Worm (Caenorhabditis elegans): ENCODE measurements around the gene ZK105.14.

Gene ZK105.14

DNA sequence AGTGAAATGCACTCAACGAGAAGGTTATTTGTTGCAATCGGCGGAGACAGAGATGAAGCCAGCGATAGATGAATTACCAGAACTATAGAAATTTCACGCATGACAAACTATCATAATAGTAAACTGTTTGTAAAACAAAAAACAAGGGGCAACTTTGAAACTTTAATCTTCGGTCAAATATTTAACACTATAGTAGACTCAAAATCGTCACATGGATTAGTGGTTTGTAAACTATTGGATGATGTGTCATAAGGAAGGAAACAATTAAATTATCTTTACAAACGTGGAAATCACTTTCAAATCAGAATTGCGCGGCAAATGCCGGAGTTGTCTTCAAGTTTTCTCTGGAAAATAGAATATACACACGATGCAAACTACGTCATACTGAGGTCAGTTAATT lies 4.2 kb downstream of the ZK105.14 start, which contains the start of gene ZK105.5:
Gene ZK105.5, minus strand, starts transcription at position 101 of the 400 bp plus-strand sequence.
- no peak for TF ChIP-seq fkh-6 (tag; optimal IDR thresholded peaks at IDR 0.05)
- TF ChIP-seq C38D4.7 (GFP tag; optimal IDR thresholded peaks at IDR 0.05): no peak
- TF ChIP-seq che-1 (tag; optimal IDR thresholded peaks at IDR 0.05): no peak
- TF ChIP-seq nhr-11 (tag; optimal IDR thresholded peaks at IDR 0.05): no peak
- TF ChIP-seq ceh-45 (GFP tag; IDR thresholded peaks at IDR 0.05): no peak
- TF ChIP-seq lin-11 (tag; optimal IDR thresholded peaks at IDR 0.05): no peak
- no peak for TF ChIP-seq ama-1 (optimal IDR thresholded peaks at IDR 0.05)
- no peak for TF ChIP-seq mec-3 (tag; optimal IDR thresholded peaks at IDR 0.05; ENCODE audit: borderline replicate concordance)
- no peak for TF ChIP-seq sox-4 (tag; optimal IDR thresholded peaks at IDR 0.05)
- no peak for TF ChIP-seq ceh-9 (tag; optimal IDR thresholded peaks at IDR 0.05)

DNA sequence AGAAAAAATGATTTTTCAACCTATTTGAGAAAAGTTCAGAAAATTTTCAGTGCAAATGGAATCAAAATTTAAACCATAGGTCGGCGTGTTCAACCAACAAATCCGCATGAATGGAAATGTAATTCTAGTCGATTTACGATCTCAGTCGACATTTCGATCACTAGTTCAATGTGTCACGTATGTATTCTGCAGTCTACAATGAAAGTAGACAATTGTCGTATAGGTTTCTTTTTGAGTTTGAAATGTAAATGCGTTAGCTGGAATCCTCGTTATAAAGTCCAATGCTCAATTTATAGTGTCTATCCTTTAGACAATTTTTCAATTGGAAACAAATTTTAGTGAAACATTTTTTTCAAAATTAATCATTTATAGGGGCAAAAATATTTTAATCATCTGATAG lies 5.8 kb downstream of the ZK105.14 start, which contains the start of gene ZK105.12:
Gene ZK105.12, minus strand, starts transcription at position 101 of the 400 bp plus-strand sequence.
- no peak for TF ChIP-seq ref-2 (tag; optimal IDR thresholded peaks at IDR 0.05)
- TF ChIP-seq hlh-6 (tag; optimal IDR thresholded peaks at IDR 0.05): no peak
- no peak for TF ChIP-seq eyg-1 (tag; optimal IDR thresholded peaks at IDR 0.05)
- TF ChIP-seq lim-6 (tag; optimal IDR thresholded peaks at IDR 0.05): no peak
- TF ChIP-seq fkh-10 (GFP tag; optimal IDR thresholded peaks at IDR 0.05): no peak
- TF ChIP-seq T23F11.4 (GFP tag; optimal IDR thresholded peaks at IDR 0.05): no peak
- TF ChIP-seq pag-3 (tag; optimal IDR thresholded peaks at IDR 0.05; ENCODE audit: borderline replicate concordance): no peak
- TF ChIP-seq fkh-6 (tag; optimal IDR thresholded peaks at IDR 0.05): no peak
- no peak for TF ChIP-seq dve-1 (tag; optimal IDR thresholded peaks at IDR 0.05)

DNA sequence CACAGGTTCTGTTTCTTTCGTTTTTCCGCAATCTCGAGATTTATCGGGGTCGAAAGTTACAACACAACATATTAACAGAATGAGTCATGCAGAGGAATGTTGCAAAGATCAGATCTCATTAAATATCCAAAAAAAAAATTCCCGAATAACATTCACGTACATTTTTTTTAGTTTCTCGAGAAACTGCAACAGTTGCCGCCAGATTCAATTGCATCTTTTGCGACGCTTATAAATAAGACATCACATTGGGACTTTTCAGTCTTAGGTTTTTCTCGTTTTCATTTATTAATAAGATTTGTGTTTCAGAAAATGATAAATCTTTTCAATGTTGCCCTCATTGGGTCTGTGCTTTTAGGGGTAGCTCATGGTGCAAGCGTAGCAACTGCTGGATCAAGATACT lies 8.2 kb downstream of the ZK105.14 start, which contains the start of gene ZK105.1:
Gene ZK105.1, plus strand, starts transcription at position 301 of the 400 bp plus-strand sequence.
- no peak for TF ChIP-seq ceh-22 (tag; optimal IDR thresholded peaks at IDR 0.05)
- TF ChIP-seq hlh-30 (tag; optimal IDR thresholded peaks at IDR 0.05; ENCODE audit: insufficient read depth): no peak
- no peak for TF ChIP-seq fax-1 (tag; optimal IDR thresholded peaks at IDR 0.05)
- no peak for TF ChIP-seq ahr-1 (tag; optimal IDR thresholded peaks at IDR 0.05)
- no peak for TF ChIP-seq ama-1 (optimal IDR thresholded peaks at IDR 0.05)
- TF ChIP-seq npax-4 (tag; optimal IDR thresholded peaks at IDR 0.05): no peak
- no peak for TF ChIP-seq ceh-9 (tag; optimal IDR thresholded peaks at IDR 0.05)
- TF ChIP-seq pat-9 (tag; optimal IDR thresholded peaks at IDR 0.05): no peak
- TF ChIP-seq K02D7.2 (tag; optimal IDR thresholded peaks at IDR 0.05): no peak
- TF ChIP-seq hlh-13 (GFP tag; optimal IDR thresholded peaks at IDR 0.05): no peak
- TF ChIP-seq nhr-232 (tag; optimal IDR thresholded peaks at IDR 0.05): no peak
- no peak for TF ChIP-seq pha-2 (tag; optimal IDR thresholded peaks at IDR 0.05)
- TF ChIP-seq ttx-3 (tag; optimal IDR thresholded peaks at IDR 0.05): no peak
- no peak for TF ChIP-seq syd-9 (tag; optimal IDR thresholded peaks at IDR 0.05)
- TF ChIP-seq unc-86 (tag; optimal IDR thresholded peaks at IDR 0.05): no peak
- TF ChIP-seq ztf-16 (tag; optimal IDR thresholded peaks at IDR 0.05): no peak
- no peak for TF ChIP-seq tbx-7 (tag; optimal IDR thresholded peaks at IDR 0.05)
- TF ChIP-seq C08G9.2 (tag; optimal IDR thresholded peaks at IDR 0.05): no peak
- TF ChIP-seq odd-2 (tag; optimal IDR thresholded peaks at IDR 0.05): no peak
- TF ChIP-seq K09A11.1 (tag; optimal IDR thresholded peaks at IDR 0.05; ENCODE audit: insufficient read depth): no peak

DNA sequence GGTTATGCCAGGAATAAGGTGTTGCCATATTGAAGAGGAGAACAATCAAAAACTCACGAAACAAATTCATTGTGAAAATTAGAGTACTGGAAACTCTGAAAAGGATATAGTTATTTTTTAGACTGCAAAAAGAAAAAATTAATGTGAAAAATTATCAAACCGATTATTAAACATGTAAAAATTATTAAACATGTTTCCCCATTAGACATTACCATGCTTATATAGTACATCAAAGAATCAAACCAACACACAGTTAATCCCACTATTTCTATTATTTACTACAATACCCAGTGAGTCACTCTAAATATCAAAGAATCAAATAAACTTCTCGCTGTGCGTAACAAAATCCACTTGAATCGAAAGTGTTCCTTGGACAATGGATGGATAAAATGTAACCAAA lies 8.8 kb downstream of the ZK105.14 start, which contains the start of gene ZK105.13:
Gene ZK105.13, minus strand, starts transcription at position 101 of the 400 bp plus-strand sequence.
- TF ChIP-seq lin-11 (tag; optimal IDR thresholded peaks at IDR 0.05): no peak

DNA sequence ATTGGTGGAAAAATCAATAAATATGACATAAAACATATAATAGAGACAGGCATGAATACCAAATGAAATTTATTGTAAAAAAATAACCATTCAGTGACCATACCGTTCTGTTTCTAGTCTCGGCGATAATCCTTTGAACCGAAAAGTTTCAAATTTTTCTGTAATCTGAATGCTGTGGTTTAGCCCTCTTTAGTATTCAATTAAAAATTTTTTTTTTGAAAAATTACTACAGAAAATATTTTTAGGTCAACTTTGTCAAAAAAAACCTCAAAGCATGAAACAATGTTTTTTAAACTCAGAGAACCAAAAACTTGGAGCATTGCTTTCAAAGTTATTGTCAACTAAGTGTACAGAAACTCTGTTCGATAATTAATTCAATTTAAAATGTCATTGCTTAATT lies 13.3 kb downstream of the ZK105.14 start, which contains the start of gene ZK105.11:
Gene ZK105.11, minus strand, starts transcription at position 101 of the 400 bp plus-strand sequence.
- no peak for TF ChIP-seq tbx-7 (tag; optimal IDR thresholded peaks at IDR 0.05)
